Worm (Caenorhabditis elegans) whole organism, L2 larva: Measurements from ENCODE around the gene mdt-6.

Source experiments
- dmd-4 ChIP-seq: sonication (generic microtip); optimal IDR thresholded peaks from 2 replicates; lab custom pipeline; 2017; ENCODE audit warnings: missing biosample characterization, missing genetic modification characterization
- mdl-1 ChIP-seq, 2 experiments: fragments of 150-350 bp in 1 of 2; sonication (generic microtip) in 1 of 2; optimal IDR thresholded peaks; 2 replicates each; lab custom pipeline; 2017; ENCODE audit warnings: missing biosample characterization in 2 of 2, missing genetic modification characterization in 2 of 2

ce11 chrV:7078765-7079164 is 19.3 kb upstream of the mdt-6 start:
- TF ChIP-seq dmd-4 (tag; lab: Kevin White, UChicago) (no peak), mdl-1 (tag; optimal IDR thresholded peaks at IDR 0.05; lab: Kevin White, UChicago) (no peak)
